Fruit fly (Drosophila melanogaster): ENCODE measurements around the gene fd3F.

- peak; percentile 54 for TF ChIP-seq h (GFP tag; optimal IDR thresholded peaks at IDR 0.05)
- peak; percentile 19 for TF ChIP-seq Myc (optimal IDR thresholded peaks at IDR 0.05)
- TF ChIP-seq dl (GFP tag; optimal IDR thresholded peaks at IDR 0.05; ENCODE audit: insufficient read depth in 1 of 2, partially characterized antibody in 2 of 2) = peak in 1 of 2 experiments; percentile 22
- TF ChIP-seq sv (GFP tag; optimal IDR thresholded peaks at IDR 0.05) = peak; percentile 51
- no peak for TF ChIP-seq usp (GFP tag; optimal IDR thresholded peaks at IDR 0.05)
- TF ChIP-seq br (GFP tag; optimal IDR thresholded peaks at IDR 0.05) = no peak
- no peak for TF ChIP-seq Abd-B (GFP tag; optimal IDR thresholded peaks at IDR 0.05)
- TF ChIP-seq OdsH (GFP tag; optimal IDR thresholded peaks at IDR 0.05) = peak; percentile 57
- no peak for TF ChIP-seq Vsx2 (GFP tag; optimal IDR thresholded peaks at IDR 0.05; ENCODE audit: partially characterized antibody)
- peak; percentile 97 for TF ChIP-seq psq (GFP tag; optimal IDR thresholded peaks at IDR 0.05)
- peak in 1 of 2 experiments; percentile 63 for TF ChIP-seq foxo (GFP tag; optimal IDR thresholded peaks at IDR 0.05)
Measured at dm6 chrX:3772811-3773740, 29.0 kb upstream of the fd3F start.

Data from whole organism, wandering third instar larva.